Worm (Caenorhabditis elegans) whole organism, midembryonic: ENCODE results near the gene C08G5.6.

ENCODE experiments used
- T22C8.4 ChIP-seq: fragments of 200-800 bp; sonication (Bioruptor generic); IDR thresholded peaks from 2 replicates; pipeline ENCODE4 v1.3.6; 2022; ENCODE audit warnings: missing genetic modification characterization, missing compliant biosample characterization
- cog-1 ChIP-seq: sonication (generic microtip); optimal IDR thresholded peaks from 2 replicates; lab custom pipeline; 2016; ENCODE audit warnings: missing genetic modification characterization, missing compliant biosample characterization
- flt-1 ChIP-seq: fragments of 200-800 bp; sonication (Bioruptor generic); IDR thresholded peaks from 2 replicates; pipeline ENCODE4 v1.3.6; 2022; ENCODE audit warnings: missing genetic modification characterization, missing compliant biosample characterization
- med-1 ChIP-seq: sonication (generic microtip); optimal IDR thresholded peaks from 2 replicates; lab custom pipeline; 2017; ENCODE audit warnings: missing genetic modification characterization, mild to moderate bottlenecking, missing compliant biosample characterization, antibody characterized with exemption, missing genetic modification reagents; ENCODE audit not compliant: insufficient read depth
- tab-1 ChIP-seq: fragments of 200-800 bp; sonication (Bioruptor generic); IDR thresholded peaks from 2 replicates; pipeline ENCODE4 v1.3.6; 2022; ENCODE audit warnings: missing genetic modification characterization, missing compliant biosample characterization
- ztf-23 ChIP-seq: fragments of 200-800 bp; sonication (Bioruptor generic); IDR thresholded peaks from 2 replicates; pipeline ENCODE4 v1.3.6; 2022; ENCODE audit warnings: missing genetic modification reagents, missing genetic modification characterization, missing compliant biosample characterization
- ztf-29 ChIP-seq: fragments of 200-800 bp; sonication (Bioruptor generic); IDR thresholded peaks from 2 replicates; pipeline ENCODE4 v1.3.6; 2022; ENCODE audit warnings: missing genetic modification reagents, missing genetic modification characterization, missing compliant biosample characterization

DNA sequence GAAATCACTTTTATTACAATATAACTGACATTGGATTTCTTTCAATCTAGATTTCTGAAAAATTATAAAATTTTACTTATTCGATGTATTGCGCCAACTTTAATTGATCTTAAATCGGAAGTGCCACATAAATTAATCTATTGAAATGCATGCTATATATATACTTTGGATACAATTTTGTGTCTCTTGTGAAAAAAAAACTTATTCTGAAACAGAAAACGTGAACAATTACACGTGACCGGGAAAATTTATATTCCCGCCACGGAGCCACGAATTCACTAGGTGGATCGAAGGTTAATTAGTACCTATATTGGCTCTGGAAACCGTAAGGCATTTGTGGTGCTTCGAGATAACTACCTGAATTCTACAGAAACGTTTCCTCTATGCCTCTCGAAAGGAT is 29.3 kb downstream of the C08G5.6 start, which contains the start of gene F46F5.14:
- TF ChIP-seq T22C8.4 (GFP tag; lab: Robert Waterston, UW) (no peak), cog-1 (no peak), flt-1 (no peak), tab-1 (GFP tag; lab: Robert Waterston, UW) (no peak), med-1 (GFP tag; lab: Kevin White, UChicago) (no peak), ztf-23 (GFP tag; lab: Robert Waterston, UW) (no peak), ztf-29 (no peak)
